Worm (Caenorhabditis elegans) whole organism, L3 larva: ENCODE measurements around the gene rfp-1.

Source experiments
- elt-1 ChIP-seq: fragments of 150-350 bp; optimal IDR thresholded peaks from 2 replicates; lab custom pipeline; 2014; ENCODE audit warnings: missing biosample characterization, missing genetic modification characterization
- nhr-77 ChIP-seq: fragments of 150-350 bp; optimal IDR thresholded peaks from 2 replicates; lab custom pipeline; 2014; ENCODE audit warnings: missing biosample characterization, missing genetic modification characterization

- no peak for TF ChIP-seq elt-1 (tag; lab: Kevin White, UChicago)
- TF ChIP-seq nhr-77 (tag; lab: Kevin White, UChicago), result no peak
Observed at ce11 chrIII:8331211-8331610, 27.2 kb upstream of the rfp-1 start, which contains the start of gene iglr-2.
